Worm (Caenorhabditis elegans) whole organism, L4 larva: ENCODE results near the gene dhc-3.
"Not testable (repeated sequence)": the region's sequence is repeated elsewhere in the genome, so short reads cannot be mapped to it uniquely, and the experiment has no call there.

ENCODE experiments used
- F37D6.2 ChIP-seq: sonication (generic microtip); optimal IDR thresholded peaks from 2 replicates; lab custom pipeline; 2016; ENCODE audit warnings: mild to moderate bottlenecking, missing genetic modification characterization, missing compliant biosample characterization
- F44E2.7 ChIP-seq: fragments of 200-800 bp; sonication (Bioruptor generic); IDR thresholded peaks from 2 replicates; pipeline ENCODE4 v2.1.2; 2022; ENCODE audit warnings: missing genetic modification characterization, missing compliant biosample characterization
- T20F7.1 ChIP-seq: fragments of 200-800 bp; sonication (Bioruptor generic); optimal IDR thresholded peaks from 2 replicates; lab custom pipeline; 2018; ENCODE audit warnings: mild to moderate bottlenecking, missing genetic modification characterization, missing compliant biosample characterization
- T26A8.4 ChIP-seq: fragments of 200-800 bp; sonication (Bioruptor generic); IDR thresholded peaks from 2 replicates; pipeline ENCODE4 v1.3.6; 2022; ENCODE audit warnings: missing genetic modification characterization, missing compliant biosample characterization
- ZK337.2 ChIP-seq: fragments of 200-800 bp; sonication (Bioruptor generic); IDR thresholded peaks from 2 replicates; pipeline ENCODE4 v1.3.6; 2022; ENCODE audit warnings: missing genetic modification reagents, missing genetic modification characterization, missing compliant biosample characterization
- aha-1 ChIP-seq: fragments of 150-350 bp; peaks from one replicate; lab custom pipeline; 2014; ENCODE audit warnings: missing biosample characterization, missing genetic modification characterization
- ama-1 ChIP-seq: fragments of 150-350 bp; optimal IDR thresholded peaks from 2 replicates; lab custom pipeline; 2014; ENCODE audit warnings: inconsistent platforms, mixed read lengths
- arid-1 ChIP-seq: fragments of 200-800 bp; sonication (Bioruptor generic); conservative IDR thresholded peaks from 2 replicates; pipeline ENCODE4 v1.3.6; 2022; ENCODE audit warnings: missing genetic modification reagents, missing genetic modification characterization, missing compliant biosample characterization
- ceh-28 ChIP-seq: fragments of 150-350 bp; optimal IDR thresholded peaks from 2 replicates; lab custom pipeline; 2014; ENCODE audit warnings: missing biosample characterization, missing genetic modification reagents, missing genetic modification characterization
- ctbp-1 ChIP-seq: fragments of 200-800 bp; sonication (Bioruptor generic); IDR thresholded peaks from 2 replicates; pipeline ENCODE4 v1.3.6; 2022; ENCODE audit warnings: missing genetic modification reagents, missing genetic modification characterization, missing compliant biosample characterization
- daf-16 ChIP-seq, 3 experiments: sonication (generic microtip); optimal IDR thresholded peaks; 2 replicates each; lab custom pipeline; 2016 to 2017; ENCODE audit warnings: missing genetic modification characterization in 3 of 3, missing genetic modification reagents in 3 of 3, mild to moderate bottlenecking in 2 of 3, missing compliant biosample characterization in 2 of 3, missing biosample characterization in 1 of 3, moderate library complexity in 1 of 3
- daf-19 ChIP-seq: fragments of 200-800 bp; sonication (Bioruptor generic); conservative IDR thresholded peaks from 2 replicates; pipeline ENCODE4 v1.3.6; 2022; ENCODE audit warnings: missing genetic modification characterization, missing compliant biosample characterization
- dpl-1 ChIP-seq: fragments of 150-350 bp; optimal IDR thresholded peaks from 2 replicates; lab custom pipeline; 2014; ENCODE audit warnings: missing biosample characterization, missing genetic modification reagents, missing genetic modification characterization
- duxl-1 ChIP-seq: sonication (generic microtip); optimal IDR thresholded peaks from 2 replicates; lab custom pipeline; 2016; ENCODE audit warnings: mild to moderate bottlenecking, missing genetic modification characterization, moderate library complexity, missing compliant biosample characterization; ENCODE audit not compliant: poor library complexity
- dve-1 ChIP-seq: sonication (generic microtip); optimal IDR thresholded peaks from 2 replicates; lab custom pipeline; 2017; ENCODE audit warnings: antibody characterized with exemption, mild to moderate bottlenecking, missing genetic modification characterization, missing compliant biosample characterization; ENCODE audit not compliant: insufficient read depth
- egl-43 ChIP-seq: fragments of 200-800 bp; sonication (Bioruptor generic); IDR thresholded peaks from 2 replicates; pipeline ENCODE4 v1.3.6; 2022; ENCODE audit warnings: missing genetic modification reagents, missing genetic modification characterization, missing compliant biosample characterization
- fkh-10 ChIP-seq: fragments of 150-350 bp; optimal IDR thresholded peaks from 2 replicates; lab custom pipeline; 2014; ENCODE audit warnings: missing biosample characterization, missing genetic modification reagents, missing genetic modification characterization
- hif-1 ChIP-seq, 2 experiments: sonication (generic microtip); optimal IDR thresholded peaks; 2 replicates each; lab custom pipeline; 2016 to 2017; ENCODE audit warnings: missing compliant biosample characterization in 2 of 2, missing genetic modification characterization in 2 of 2, missing genetic modification reagents in 2 of 2, missing genotype in 2 of 2, mild to moderate bottlenecking in 1 of 2
- hmg-1.1 ChIP-seq: fragments of 200-800 bp; sonication (Bioruptor generic); IDR thresholded peaks from 2 replicates; pipeline ENCODE4 v1.3.6; 2022; ENCODE audit warnings: missing genetic modification reagents, missing genetic modification characterization, missing compliant biosample characterization
- lin-1 ChIP-seq: fragments of 200-800 bp; sonication (Bioruptor generic); IDR thresholded peaks from 2 replicates; pipeline ENCODE4 v1.3.6; 2022; ENCODE audit warnings: missing genetic modification reagents, missing genetic modification characterization, missing compliant biosample characterization
- lin-38 ChIP-seq: fragments of 200-800 bp; sonication (Bioruptor generic); IDR thresholded peaks from 2 replicates; pipeline ENCODE4 v1.3.6; 2022; ENCODE audit warnings: missing genetic modification reagents, missing genetic modification characterization, missing compliant biosample characterization
- lin-39 ChIP-seq: fragments of 150-350 bp; optimal IDR thresholded peaks from 2 replicates; lab custom pipeline; 2014; ENCODE audit warnings: missing biosample characterization, missing genetic modification reagents, missing genetic modification characterization
- mdl-1 ChIP-seq, 2 experiments: fragments of 150-350 bp in 1 of 2; sonication (generic microtip) in 1 of 2; optimal IDR thresholded peaks; 2 replicates each; lab custom pipeline; 2014 to 2017; ENCODE audit warnings: missing biosample characterization in 2 of 2, missing genetic modification characterization in 2 of 2
- mdt-29 ChIP-seq: fragments of 200-800 bp; sonication (Bioruptor generic); IDR thresholded peaks from 2 replicates; pipeline ENCODE4 v1.3.6; 2022; ENCODE audit warnings: missing genetic modification reagents, missing genetic modification characterization, missing compliant biosample characterization
- nhr-11 ChIP-seq: fragments of 150-350 bp; optimal IDR thresholded peaks from 2 replicates; lab custom pipeline; 2014; ENCODE audit warnings: missing biosample characterization, missing genetic modification characterization
- nhr-25 ChIP-seq: sonication (generic microtip); optimal IDR thresholded peaks from 2 replicates; lab custom pipeline; 2017; ENCODE audit warnings: missing genetic modification characterization, mild to moderate bottlenecking, missing compliant biosample characterization, antibody characterized with exemption, moderate library complexity, borderline replicate concordance; ENCODE audit not compliant: insufficient read depth
- nhr-6 ChIP-seq: fragments of 150-350 bp; optimal IDR thresholded peaks from 2 replicates; lab custom pipeline; 2014; ENCODE audit warnings: missing biosample characterization, missing genetic modification characterization
- nhr-77 ChIP-seq: fragments of 150-350 bp; optimal IDR thresholded peaks from 2 replicates; lab custom pipeline; 2014; ENCODE audit warnings: missing biosample characterization, missing genetic modification characterization
- pha-4 ChIP-seq, 2 experiments: fragments of 150-350 bp in 1 of 2; fragments of 200-800 bp in 1 of 2; sonication (Bioruptor generic) in 1 of 2; IDR thresholded peaks in 1 of 2; optimal IDR thresholded peaks in 1 of 2; 2 replicates each; pipeline versions ENCODE4 v1.3.6 to Lab custom; 2014 to 2022; ENCODE audit warnings: missing genetic modification characterization in 2 of 2, missing genetic modification reagents in 2 of 2, missing biosample characterization in 1 of 2, missing compliant biosample characterization in 1 of 2
- pqm-1 ChIP-seq: sonication (generic microtip); optimal IDR thresholded peaks from 2 replicates; lab custom pipeline; 2017; ENCODE audit warnings: missing biosample characterization, missing genetic modification characterization
- rbr-2 ChIP-seq: sonication (generic microtip); optimal IDR thresholded peaks from 2 replicates; lab custom pipeline; 2016; ENCODE audit warnings: missing genotype, missing genetic modification characterization, missing compliant biosample characterization
- saeg-2 ChIP-seq: fragments of 200-800 bp; sonication (Bioruptor generic); IDR thresholded peaks from 2 replicates; pipeline ENCODE4 v1.3.6; 2022; ENCODE audit warnings: missing genetic modification reagents, missing genetic modification characterization, missing compliant biosample characterization
- set-16 ChIP-seq: fragments of 200-800 bp; sonication (Bioruptor generic); IDR thresholded peaks from 2 replicates; pipeline ENCODE4 v1.3.6; 2022; ENCODE audit warnings: missing genetic modification reagents, missing genetic modification characterization, missing compliant biosample characterization
- skn-1 ChIP-seq: fragments of 150-350 bp; optimal IDR thresholded peaks from 2 replicates; lab custom pipeline; 2014; ENCODE audit warnings: missing biosample characterization, missing genetic modification characterization
- snpc-1.2 ChIP-seq: fragments of 200-800 bp; sonication (Bioruptor generic); IDR thresholded peaks from 2 replicates; pipeline ENCODE4 v1.3.6; 2022; ENCODE audit warnings: missing genetic modification reagents, missing genetic modification characterization, missing compliant biosample characterization
- tra-1 ChIP-seq: fragments of 200-800 bp; sonication (Bioruptor generic); IDR thresholded peaks from 2 replicates; pipeline ENCODE4 v1.3.6; 2022; ENCODE audit warnings: missing genetic modification reagents, missing genetic modification characterization, missing compliant biosample characterization
- unc-39 ChIP-seq: sonication (generic microtip); optimal IDR thresholded peaks from 2 replicates; lab custom pipeline; 2017; ENCODE audit warnings: missing biosample characterization, missing genetic modification characterization
- unc-62 ChIP-seq, 3 experiments: fragments of 150-350 bp in 1 of 3; sonication (generic microtip); optimal IDR thresholded peaks in 2 of 3; peaks in 1 of 3; 1 replicate in 1 of 3; 2 replicates in 2 of 3; lab custom pipeline; 2014 to 2017; ENCODE audit warnings: missing biosample characterization in 3 of 3, missing genetic modification characterization in 3 of 3, missing genetic modification reagents in 3 of 3, missing genotype in 1 of 3
- vab-7 ChIP-seq: fragments of 200-800 bp; sonication (Bioruptor generic); IDR thresholded peaks from 2 replicates; pipeline ENCODE4 v1.3.6; 2022; ENCODE audit warnings: missing genetic modification reagents, missing genetic modification characterization, missing compliant biosample characterization

dhc-3 gene

DNA sequence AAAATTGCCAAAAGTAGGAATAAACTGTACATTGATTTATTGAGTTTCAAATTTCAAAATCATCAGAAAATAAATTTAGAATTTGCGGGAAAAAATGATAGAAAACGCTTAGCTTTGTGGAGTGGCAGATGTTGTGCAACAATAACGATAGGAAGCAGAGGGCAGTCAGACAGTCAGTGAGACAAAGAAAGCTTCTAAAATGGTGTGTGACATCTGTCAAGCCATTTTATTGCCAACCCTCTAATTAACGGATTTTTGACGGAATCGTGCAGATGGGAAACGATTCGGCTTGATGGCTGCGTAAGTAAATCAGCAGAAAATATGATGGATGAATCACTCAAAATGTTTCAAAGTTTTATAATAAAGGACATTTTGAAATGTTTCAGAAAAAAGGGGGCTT, 18.7 kb upstream of the dhc-3 start, which contains the start of gene max-1:
TSS of gene max-1 (minus strand) at position 124 of the 400 bp plus-strand sequence.
- TF ChIP-seq aha-1 (tag; lab: Kevin White, UChicago): peak; percentile 21
- no peak for TF ChIP-seq unc-39

DNA sequence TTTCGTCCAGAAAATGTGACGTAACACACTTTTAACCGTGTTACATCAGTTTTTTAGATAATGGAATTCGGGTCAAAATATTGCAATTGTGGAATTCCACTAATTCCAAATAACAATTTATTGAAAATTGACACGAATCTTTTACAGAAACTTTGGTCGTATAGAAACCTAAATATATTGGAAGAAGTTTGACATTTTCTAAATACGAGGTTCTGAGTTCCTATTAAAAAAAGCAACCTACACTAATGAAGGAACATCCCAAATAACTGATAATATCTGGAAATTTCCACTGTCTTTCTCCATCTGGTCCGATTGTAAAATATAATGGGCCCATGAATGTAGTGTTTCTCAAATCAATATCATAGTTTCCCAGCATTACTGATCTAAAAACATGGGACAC, 17.5 kb upstream of the dhc-3 start:
- no peak for TF ChIP-seq skn-1 (tag; lab: Kevin White, UChicago)
- peak in 1 of 2 experiments; percentile 93 for TF ChIP-seq unc-62 (GFP tag; optimal IDR thresholded peaks at IDR 0.05 in 1 of 2; lab: Kevin White, UChicago)
- TF ChIP-seq unc-62 (tag; optimal IDR thresholded peaks at IDR 0.05; lab: Kevin White, UChicago): no peak

DNA sequence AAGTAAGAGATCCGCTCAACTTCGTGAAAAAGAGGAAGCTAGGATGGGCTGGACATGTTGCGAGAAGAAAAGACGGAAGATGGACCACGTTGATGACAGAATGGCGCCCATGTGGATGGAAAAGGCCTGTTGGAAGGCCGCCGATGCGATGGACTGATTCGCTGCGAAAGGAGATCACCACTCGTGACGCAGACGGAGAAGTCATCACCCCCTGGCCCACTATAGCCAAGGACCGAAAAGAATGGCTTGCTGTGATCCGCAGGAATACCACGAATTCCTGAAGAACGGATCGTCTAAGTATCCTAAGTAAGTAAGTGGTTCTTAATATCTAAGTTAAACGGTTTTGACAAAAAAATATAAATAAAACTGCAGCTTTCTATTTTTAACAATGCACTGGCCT, 12.8 kb upstream of the dhc-3 start:
- TF ChIP-seq set-16: peak; percentile 59
- peak; percentile 51; the same call in 1 of the 2 replicates for TF ChIP-seq egl-43 (GFP tag; lab: Robert Waterston, UW)
- peak in 1 of 2 experiments; percentile 23 for TF ChIP-seq unc-62 (GFP tag; optimal IDR thresholded peaks at IDR 0.05 in 1 of 2; lab: Kevin White, UChicago)
- not testable (repeated sequence) for TF ChIP-seq unc-62 (tag; optimal IDR thresholded peaks at IDR 0.05; lab: Kevin White, UChicago)
- peak; percentile 32; the same call in 1 of the 2 replicates for TF ChIP-seq snpc-1.2 (GFP tag; lab: Robert Waterston, UW)
- TF ChIP-seq saeg-2 (GFP tag; lab: Robert Waterston, UW): 0 out of 2 replicates have a peak, but pooled peaks have one; percentile 32
- 0 out of 2 replicates have a peak, but pooled peaks have one; percentile 53 for TF ChIP-seq ctbp-1 (GFP tag; lab: Robert Waterston, UW)
- TF ChIP-seq T26A8.4 (GFP tag; lab: Robert Waterston, UW): peak; percentile 64
- TF ChIP-seq arid-1 (GFP tag; lab: Robert Waterston, UW): 0 out of 2 replicates have a peak, but pooled peaks have one; percentile 5

DNA sequence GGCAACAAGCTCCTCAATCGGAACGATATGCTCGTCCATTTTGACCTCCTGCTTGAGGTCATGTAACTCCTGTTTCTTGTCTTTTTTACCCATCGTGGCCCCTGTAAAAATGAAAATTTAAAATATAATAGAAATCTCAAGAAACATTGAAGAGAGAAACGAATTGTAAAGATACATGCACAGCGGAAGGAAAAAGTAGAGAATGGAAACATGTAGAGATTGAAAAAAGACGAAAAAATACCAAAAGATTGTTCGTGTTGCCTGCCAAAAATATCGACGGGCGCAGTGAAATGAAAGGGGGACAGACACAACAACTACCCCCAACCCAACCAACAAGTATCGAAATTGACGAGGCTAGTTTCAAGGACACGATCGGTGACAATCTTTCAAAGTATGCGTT, 8.9 kb upstream of the dhc-3 start, which contains the start of gene eat-6:
TSS of gene eat-6 (minus strand) at position 101 of the 400 bp plus-strand sequence.
- no peak for TF ChIP-seq set-16
- TF ChIP-seq nhr-25 (tag; lab: Kevin White, UChicago): peak; percentile 17
- TF ChIP-seq pha-4 (GFP tag; IDR thresholded peaks at IDR 0.05; lab: Robert Waterston, UW): no peak
- no peak for TF ChIP-seq pha-4 (tag; optimal IDR thresholded peaks at IDR 0.05; lab: Kevin White, UChicago)

DNA sequence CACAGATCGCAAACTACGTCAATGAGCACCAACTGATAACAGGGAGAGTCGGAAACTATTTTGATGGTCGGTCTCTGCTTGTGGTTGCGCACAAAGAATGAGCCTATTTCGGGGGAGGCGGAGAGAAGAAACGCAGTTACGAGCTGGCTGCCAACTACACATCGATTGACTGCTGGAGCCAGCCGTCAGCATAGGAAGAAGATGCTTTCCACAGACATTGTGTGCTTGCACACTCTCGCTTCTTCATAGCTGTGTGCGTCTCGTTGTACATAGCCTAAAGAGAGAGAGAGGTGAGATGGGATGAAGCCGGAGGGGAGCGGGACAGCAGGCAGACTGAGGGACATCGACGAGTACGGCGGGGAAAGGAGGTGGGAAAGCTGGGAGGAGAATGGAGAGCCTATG, 8.3 kb upstream of the dhc-3 start:
- TF ChIP-seq ZK337.2 (GFP tag; lab: Robert Waterston, UW): 0 out of 2 replicates have a peak, but pooled peaks have one; percentile 20
- TF ChIP-seq vab-7 (GFP tag; lab: Robert Waterston, UW): no peak
- TF ChIP-seq ctbp-1 (GFP tag; lab: Robert Waterston, UW): peak; percentile 66; the same call in 1 of the 2 replicates
- no peak for TF ChIP-seq daf-19 (GFP tag; lab: Robert Waterston, UW)
- no peak for TF ChIP-seq lin-39
- peak in 1 of 2 experiments; percentile 49 for TF ChIP-seq unc-62 (GFP tag; optimal IDR thresholded peaks at IDR 0.05 in 1 of 2; lab: Kevin White, UChicago)
- TF ChIP-seq unc-62 (tag; optimal IDR thresholded peaks at IDR 0.05; lab: Kevin White, UChicago): no peak
- peak; percentile 64 for TF ChIP-seq fkh-10 (GFP tag; lab: Kevin White, UChicago)
- peak; percentile 36 for TF ChIP-seq F37D6.2 (tag; lab: Kevin White, UChicago)
- TF ChIP-seq F44E2.7 (GFP tag; lab: Robert Waterston, UW): no peak
- peak; percentile 86 for TF ChIP-seq hmg-1.1 (GFP tag; lab: Robert Waterston, UW)
- peak; percentile 24 for TF ChIP-seq T20F7.1 (GFP tag; lab: Kevin White, UChicago)
- TF ChIP-seq mdt-29: peak; percentile 49; the same call in 1 of the 2 replicates
- TF ChIP-seq aha-1 (tag; lab: Kevin White, UChicago): peak; percentile 82
- TF ChIP-seq nhr-6 (tag; lab: Kevin White, UChicago): peak; percentile 66
- peak; percentile 50 for TF ChIP-seq nhr-77 (tag; lab: Kevin White, UChicago)
- TF ChIP-seq tra-1: peak; percentile 32; the same call in 1 of the 2 replicates
- peak; percentile 84 for TF ChIP-seq lin-1
- peak in 1 of 2 experiments; percentile 57 for TF ChIP-seq mdl-1 (tag; optimal IDR thresholded peaks at IDR 0.05; lab: Kevin White, UChicago)
- TF ChIP-seq pqm-1 (tag; lab: Kevin White, UChicago): peak; percentile 52
- TF ChIP-seq ama-1 (lab: Kevin White, UChicago): no peak
- TF ChIP-seq lin-38: peak; percentile 28; the same call in 1 of the 2 replicates
- TF ChIP-seq dpl-1 (GFP tag; lab: Kevin White, UChicago): peak; percentile 15
- TF ChIP-seq duxl-1: peak; percentile 42
- TF ChIP-seq hif-1 (tag; optimal IDR thresholded peaks at IDR 0.05; lab: Kevin White, UChicago): peak in 1 of 2 experiments; percentile 30
- TF ChIP-seq nhr-11 (tag; lab: Kevin White, UChicago): peak; percentile 63
- peak; percentile 64 for TF ChIP-seq dve-1
- peak in 1 of 2 experiments; percentile 37 for TF ChIP-seq daf-16 (GFP tag; optimal IDR thresholded peaks at IDR 0.05; lab: Kevin White, UChicago)
- peak; percentile 55 for TF ChIP-seq daf-16 (tag; optimal IDR thresholded peaks at IDR 0.05; lab: Kevin White, UChicago)
- peak; percentile 40 for TF ChIP-seq ceh-28 (tag; lab: Kevin White, UChicago)
- TF ChIP-seq rbr-2 (tag; lab: Kevin White, UChicago): peak; percentile 77
